Worm (Caenorhabditis elegans) whole organism, L4 larva: ENCODE results near the gene sri-24.
A peak's percentile ranks its signal among the peaks of the same experiment; 100 is the strongest.
"Not testable (repeated sequence)": the region's sequence is repeated elsewhere in the genome, so short reads cannot be mapped to it uniquely, and the experiment has no call there.

Source experiments
- F26F4.8 ChIP-seq: fragments of 200-800 bp; sonication (Bioruptor generic); conservative IDR thresholded peaks from 2 replicates; pipeline ENCODE4 v1.3.6; 2022; ENCODE audit warnings: missing genetic modification characterization, missing compliant biosample characterization
- F37D6.2 ChIP-seq: sonication (generic microtip); optimal IDR thresholded peaks from 2 replicates; lab custom pipeline; 2016; ENCODE audit warnings: mild to moderate bottlenecking, missing genetic modification characterization, missing compliant biosample characterization
- F44E2.7 ChIP-seq: fragments of 200-800 bp; sonication (Bioruptor generic); IDR thresholded peaks from 2 replicates; pipeline ENCODE4 v2.1.2; 2022; ENCODE audit warnings: missing genetic modification characterization, missing compliant biosample characterization
- F49E8.2 ChIP-seq: sonication (generic microtip); optimal IDR thresholded peaks from 2 replicates; lab custom pipeline; 2016; ENCODE audit warnings: missing compliant biosample characterization, mild to moderate bottlenecking, missing genetic modification characterization, borderline replicate concordance
- R02D3.7 ChIP-seq: fragments of 150-350 bp; sonication (generic microtip); optimal IDR thresholded peaks from 3 replicates; lab custom pipeline; 2014; ENCODE audit warnings: missing biosample characterization, missing genetic modification characterization
- ZK546.5 ChIP-seq, 2 experiments: sonication (generic microtip); optimal IDR thresholded peaks; 2 replicates each; lab custom pipeline; 2017; ENCODE audit warnings: missing biosample characterization in 2 of 2, missing genetic modification characterization in 2 of 2
- aha-1 ChIP-seq: fragments of 150-350 bp; peaks from one replicate; lab custom pipeline; 2014; ENCODE audit warnings: missing biosample characterization, missing genetic modification characterization
- ceh-32 ChIP-seq: sonication (generic microtip); optimal IDR thresholded peaks from 2 replicates; lab custom pipeline; 2016; ENCODE audit warnings: mild to moderate bottlenecking, missing genetic modification characterization, missing compliant biosample characterization; ENCODE audit not compliant: poor library complexity
- ces-1 ChIP-seq: fragments of 150-350 bp; sonication (generic microtip); optimal IDR thresholded peaks from 4 replicates; lab custom pipeline; 2014; ENCODE audit warnings: missing biosample characterization, missing genetic modification reagents, missing genetic modification characterization
- daf-16 ChIP-seq, 3 experiments: sonication (generic microtip); optimal IDR thresholded peaks; 2 replicates each; lab custom pipeline; 2016 to 2017; ENCODE audit warnings: missing genetic modification characterization in 3 of 3, missing genetic modification reagents in 3 of 3, mild to moderate bottlenecking in 2 of 3, missing compliant biosample characterization in 2 of 3, missing biosample characterization in 1 of 3, moderate library complexity in 1 of 3
- duxl-1 ChIP-seq: sonication (generic microtip); optimal IDR thresholded peaks from 2 replicates; lab custom pipeline; 2016; ENCODE audit warnings: mild to moderate bottlenecking, missing genetic modification characterization, moderate library complexity, missing compliant biosample characterization; ENCODE audit not compliant: poor library complexity
- dve-1 ChIP-seq: sonication (generic microtip); optimal IDR thresholded peaks from 2 replicates; lab custom pipeline; 2017; ENCODE audit warnings: antibody characterized with exemption, mild to moderate bottlenecking, missing genetic modification characterization, missing compliant biosample characterization; ENCODE audit not compliant: insufficient read depth
- fos-1 ChIP-seq: fragments of 150-350 bp; optimal IDR thresholded peaks from 2 replicates; lab custom pipeline; 2014; ENCODE audit warnings: missing biosample characterization, missing genetic modification characterization
- hmg-1.1 ChIP-seq: fragments of 200-800 bp; sonication (Bioruptor generic); IDR thresholded peaks from 2 replicates; pipeline ENCODE4 v1.3.6; 2022; ENCODE audit warnings: missing genetic modification reagents, missing genetic modification characterization, missing compliant biosample characterization
- lim-7 ChIP-seq: fragments of 200-800 bp; sonication (Bioruptor generic); IDR thresholded peaks from 2 replicates; pipeline ENCODE4 v1.3.6; 2022; ENCODE audit warnings: missing genetic modification characterization, missing compliant biosample characterization
- lin-29 ChIP-seq: fragments of 200-800 bp; sonication (Bioruptor generic); IDR thresholded peaks from 2 replicates; pipeline ENCODE4 v1.3.6; 2022; ENCODE audit warnings: missing genetic modification reagents, missing genetic modification characterization, missing compliant biosample characterization
- lin-39 ChIP-seq: fragments of 150-350 bp; optimal IDR thresholded peaks from 2 replicates; lab custom pipeline; 2014; ENCODE audit warnings: missing biosample characterization, missing genetic modification reagents, missing genetic modification characterization
- lir-3 ChIP-seq: sonication (generic microtip); optimal IDR thresholded peaks from 2 replicates; lab custom pipeline; 2016; ENCODE audit warnings: mild to moderate bottlenecking, missing genetic modification characterization, missing compliant biosample characterization
- madf-9 ChIP-seq: fragments of 200-800 bp; sonication (Bioruptor generic); conservative IDR thresholded peaks from 2 replicates; pipeline ENCODE4 v1.3.6; 2022; ENCODE audit warnings: missing genetic modification reagents, missing genetic modification characterization, missing compliant biosample characterization
- mdl-1 ChIP-seq, 2 experiments: fragments of 150-350 bp in 1 of 2; sonication (generic microtip) in 1 of 2; optimal IDR thresholded peaks; 2 replicates each; lab custom pipeline; 2014 to 2017; ENCODE audit warnings: missing biosample characterization in 2 of 2, missing genetic modification characterization in 2 of 2
- nhr-10 ChIP-seq: fragments of 150-350 bp; optimal IDR thresholded peaks from 2 replicates; lab custom pipeline; 2014; ENCODE audit warnings: missing biosample characterization, missing genetic modification characterization
- nhr-102 ChIP-seq: sonication (generic microtip); optimal IDR thresholded peaks from 2 replicates; lab custom pipeline; 2016; ENCODE audit warnings: mild to moderate bottlenecking, missing genetic modification characterization, moderate library complexity, missing compliant biosample characterization
- nhr-25 ChIP-seq: sonication (generic microtip); optimal IDR thresholded peaks from 2 replicates; lab custom pipeline; 2017; ENCODE audit warnings: missing genetic modification characterization, mild to moderate bottlenecking, missing compliant biosample characterization, antibody characterized with exemption, moderate library complexity, borderline replicate concordance; ENCODE audit not compliant: insufficient read depth
- nhr-28 ChIP-seq: fragments of 150-350 bp; optimal IDR thresholded peaks from 2 replicates; lab custom pipeline; 2014; ENCODE audit warnings: missing biosample characterization, missing genetic modification characterization
- nhr-41 ChIP-seq: fragments of 200-800 bp; sonication (Bioruptor generic); IDR thresholded peaks from 2 replicates; pipeline ENCODE4 v1.3.6; 2022; ENCODE audit warnings: missing genetic modification reagents, missing genetic modification characterization, missing compliant biosample characterization
- nhr-42 ChIP-seq: fragments of 200-800 bp; sonication (Bioruptor generic); IDR thresholded peaks from 2 replicates; pipeline ENCODE4 v1.3.6; 2022; ENCODE audit warnings: missing genetic modification characterization, missing compliant biosample characterization
- nhr-77 ChIP-seq: fragments of 150-350 bp; optimal IDR thresholded peaks from 2 replicates; lab custom pipeline; 2014; ENCODE audit warnings: missing biosample characterization, missing genetic modification characterization
- pqm-1 ChIP-seq: sonication (generic microtip); optimal IDR thresholded peaks from 2 replicates; lab custom pipeline; 2017; ENCODE audit warnings: missing biosample characterization, missing genetic modification characterization
- snpc-1.2 ChIP-seq: fragments of 200-800 bp; sonication (Bioruptor generic); IDR thresholded peaks from 2 replicates; pipeline ENCODE4 v1.3.6; 2022; ENCODE audit warnings: missing genetic modification reagents, missing genetic modification characterization, missing compliant biosample characterization
- snpc-4 ChIP-seq: fragments of 150-350 bp; optimal IDR thresholded peaks from 2 replicates; lab custom pipeline; 2014; ENCODE audit warnings: missing biosample characterization, missing genetic modification characterization
- tag-97 ChIP-seq: fragments of 200-800 bp; sonication (Bioruptor generic); IDR thresholded peaks from 2 replicates; pipeline ENCODE4 v1.3.6; 2022; ENCODE audit warnings: missing genetic modification characterization, missing compliant biosample characterization
- unc-39 ChIP-seq: sonication (generic microtip); optimal IDR thresholded peaks from 2 replicates; lab custom pipeline; 2017; ENCODE audit warnings: missing biosample characterization, missing genetic modification characterization
- vab-7 ChIP-seq: fragments of 200-800 bp; sonication (Bioruptor generic); IDR thresholded peaks from 2 replicates; pipeline ENCODE4 v1.3.6; 2022; ENCODE audit warnings: missing genetic modification reagents, missing genetic modification characterization, missing compliant biosample characterization
- zfp-3 ChIP-seq: fragments of 200-800 bp; sonication (Bioruptor generic); conservative IDR thresholded peaks from 2 replicates; pipeline ENCODE4 v1.3.6; 2022; ENCODE audit warnings: missing genetic modification reagents, missing genetic modification characterization, missing compliant biosample characterization
- zip-2 ChIP-seq: fragments of 150-350 bp; optimal IDR thresholded peaks from 2 replicates; lab custom pipeline; 2014; ENCODE audit warnings: missing biosample characterization, missing genetic modification characterization
- ztf-11 ChIP-seq: fragments of 150-350 bp; optimal IDR thresholded peaks from 2 replicates; lab custom pipeline; 2014; ENCODE audit warnings: missing biosample characterization, missing genetic modification characterization

sri-24 gene

DNA sequence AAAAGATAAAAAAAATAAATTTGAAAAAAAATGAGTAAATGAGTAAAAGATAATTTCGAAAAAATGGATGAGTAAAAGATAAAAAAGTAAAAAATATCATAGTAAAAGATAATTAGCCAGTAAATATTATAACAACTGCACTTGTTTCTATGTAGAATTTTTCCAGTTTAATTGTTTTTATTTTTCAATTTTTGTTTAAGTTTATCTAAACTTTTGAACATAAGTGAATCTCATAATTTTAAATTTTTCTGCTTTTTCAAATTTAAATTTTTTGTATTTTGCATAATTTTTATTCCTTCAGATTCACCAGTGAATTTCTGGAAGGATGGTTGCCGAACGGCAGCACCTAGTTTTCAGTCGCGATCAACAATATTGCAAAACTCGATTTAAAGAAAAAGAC is 29.3 kb downstream of the sri-24 start, which contains the start of gene chil-12:
Gene chil-12, plus strand, starts transcription at position 301 of the 400 bp plus-strand sequence.
- TF ChIP-seq hmg-1.1 (GFP tag; lab: Robert Waterston, UW) (no peak), daf-16 (GFP tag; optimal IDR thresholded peaks at IDR 0.05; lab: Kevin White, UChicago) (no peak), daf-16 (tag; optimal IDR thresholded peaks at IDR 0.05; lab: Kevin White, UChicago) (no peak), nhr-77 (no peak), ztf-11 (tag; lab: Kevin White, UChicago) (no peak), duxl-1 (tag; lab: Kevin White, UChicago) (no peak), snpc-4 (tag; lab: Kevin White, UChicago) (no peak), zfp-3 (GFP tag; lab: Robert Waterston, UW) (no peak), nhr-25 (tag; lab: Kevin White, UChicago) (no peak), mdl-1 (tag; optimal IDR thresholded peaks at IDR 0.05; lab: Kevin White, UChicago) (no peak), lin-39 (tag; lab: Kevin White, UChicago) (no peak), pqm-1 (tag; lab: Kevin White, UChicago) (no peak), nhr-10 (tag; lab: Kevin White, UChicago) (no peak), nhr-28 (tag; lab: Kevin White, UChicago) (no peak), ces-1 (no peak), fos-1 (tag; lab: Kevin White, UChicago) (no peak), ZK546.5 (tag; optimal IDR thresholded peaks at IDR 0.05; lab: Kevin White, UChicago) (no peak)

DNA sequence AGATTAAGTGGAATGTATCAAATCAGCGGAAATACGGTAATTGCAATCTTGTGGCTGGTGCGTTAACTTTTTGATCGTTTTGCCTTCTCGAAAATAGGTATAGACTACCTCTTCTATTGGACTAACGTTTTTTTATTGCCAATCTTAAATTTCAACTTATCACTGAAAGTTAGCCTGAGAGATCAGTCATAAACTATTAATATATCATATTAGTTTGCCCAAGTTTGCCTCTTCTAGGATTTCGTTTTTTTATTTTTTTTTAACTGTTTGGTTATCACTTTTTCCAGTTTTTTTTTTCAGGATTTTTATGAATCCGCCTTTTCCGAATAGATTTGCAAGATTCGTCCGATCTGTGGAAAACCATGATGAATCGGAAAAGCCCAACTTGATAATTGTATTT is 32.5 kb downstream of the sri-24 start, which contains the start of gene kin-30:
Gene kin-30, plus strand, starts transcription at position 301 of the 400 bp plus-strand sequence.
- TF ChIP-seq nhr-102 (tag; lab: Kevin White, UChicago) (no peak), lin-29 (GFP tag; lab: Robert Waterston, UW) (no peak), F37D6.2 (tag; lab: Kevin White, UChicago) (no peak), nhr-42 (GFP tag; lab: Robert Waterston, UW) (no peak), F26F4.8 (no peak)

- TF ChIP-seq R02D3.7; F44E2.7; unc-39 (tag; lab: Kevin White, UChicago): not testable (repeated sequence)
- TF ChIP-seq, all 104 proteins: peak for 0; not testable (repeated sequence) for 104
These were observed 38.3 kb downstream of the sri-24 start, which contains the start of gene srd-28 for ce11 chrV:15250304-15250703. Gene srd-28, plus strand, starts transcription at chrV:15250604.

ce11 chrV:15252082-15252481 is 40.1 kb downstream of the sri-24 start, which contains the start of gene srbc-76:
Gene srbc-76, plus strand, starts transcription at chrV:15252382.
- TF ChIP-seq nhr-25 (tag; lab: Kevin White, UChicago) (no peak), ceh-32 (tag; lab: Kevin White, UChicago) (no peak), nhr-77 (no peak), dve-1 (tag; lab: Kevin White, UChicago) (no peak), vab-7 (GFP tag; lab: Robert Waterston, UW) (no peak), lim-7 (no peak), F49E8.2 (tag; lab: Kevin White, UChicago) (no peak), lir-3 (tag; lab: Kevin White, UChicago) (no peak), snpc-4 (tag; lab: Kevin White, UChicago) (no peak), zip-2 (tag; lab: Kevin White, UChicago) (no peak)

- TF ChIP-seq snpc-4 (tag; lab: Kevin White, UChicago) (no peak), unc-39 (tag; lab: Kevin White, UChicago) (no peak), snpc-1.2 (GFP tag; lab: Robert Waterston, UW) (no peak), nhr-41 (no peak), nhr-10 (tag; lab: Kevin White, UChicago) (no peak), madf-9 (GFP tag; lab: Robert Waterston, UW) (no peak), F44E2.7 (no peak), aha-1 (tag; lab: Kevin White, UChicago) (peak; percentile 54), tag-97 (GFP tag; lab: Robert Waterston, UW) (no peak)
These were observed 41.6 kb downstream of the sri-24 start, which contains the start of gene srbc-75 for ce11 chrV:15253529-15253928. Gene srbc-75, plus strand, starts transcription at chrV:15253829.
